Worm (Caenorhabditis elegans) whole organism, L1 larva: ENCODE results near the gene C08E8.6.

Source experiments
- blmp-1 ChIP-seq: fragments of 150-350 bp; optimal IDR thresholded peaks from 2 replicates; lab custom pipeline; 2014; ENCODE audit warnings: missing biosample characterization, missing genetic modification characterization
- ceh-90 ChIP-seq: sonication (generic microtip); optimal IDR thresholded peaks from 2 replicates; lab custom pipeline; 2016; ENCODE audit warnings: missing genetic modification characterization, missing compliant biosample characterization
- efl-1 ChIP-seq, 4 experiments: fragments of 150-350 bp; optimal IDR thresholded peaks in 3 of 4; peaks in 1 of 4; 1 replicate in 1 of 4; 2 replicates in 3 of 4; lab custom pipeline; 2014; ENCODE audit warnings: missing biosample characterization in 2 of 4, missing genetic modification characterization in 2 of 4, missing genetic modification reagents in 2 of 4
- egl-27 ChIP-seq, 2 experiments: fragments of 150-350 bp in 1 of 2; sonication (generic microtip); optimal IDR thresholded peaks; 3 replicates each; lab custom pipeline; 2017 to 2018; ENCODE audit warnings: missing biosample characterization in 2 of 2, missing genetic modification characterization in 2 of 2, missing genetic modification reagents in 2 of 2
- elt-2 ChIP-seq: sonication (generic microtip); optimal IDR thresholded peaks from 2 replicates; lab custom pipeline; 2016; ENCODE audit warnings: missing genetic modification characterization, mild to moderate bottlenecking, inconsistent platforms, missing compliant biosample characterization, missing genetic modification reagents
- elt-3 ChIP-seq, 6 experiments: fragments of 150-350 bp in 1 of 6; sonication (generic microtip); optimal IDR thresholded peaks; 2 replicates each; lab custom pipeline; 2017 to 2018; ENCODE audit warnings: missing biosample characterization in 6 of 6, missing genetic modification characterization in 6 of 6, inconsistent platforms in 1 of 6
- ets-5 ChIP-seq: fragments of 200-800 bp; sonication (Bioruptor generic); IDR thresholded peaks from 2 replicates; pipeline ENCODE4 v1.3.6; 2022; ENCODE audit warnings: missing genetic modification characterization, missing compliant biosample characterization
- fos-1 ChIP-seq: fragments of 150-350 bp; optimal IDR thresholded peaks from 2 replicates; lab custom pipeline; 2014; ENCODE audit warnings: missing biosample characterization, missing genetic modification characterization
- hlh-4 ChIP-seq: sonication (generic microtip); optimal IDR thresholded peaks from 2 replicates; lab custom pipeline; 2016; ENCODE audit warnings: mild to moderate bottlenecking, missing genetic modification characterization, missing compliant biosample characterization
- jun-1 ChIP-seq: fragments of 150-350 bp; optimal IDR thresholded peaks from 2 replicates; lab custom pipeline; 2014; ENCODE audit warnings: missing biosample characterization, missing genetic modification reagents, missing genetic modification characterization
- lin-14 ChIP-seq: fragments of 200-800 bp; sonication (Bioruptor generic); optimal IDR thresholded peaks from 2 replicates; lab custom pipeline; 2018; ENCODE audit warnings: mild to moderate bottlenecking, missing genetic modification characterization, moderate library complexity, missing compliant biosample characterization
- lin-35 ChIP-seq, 2 experiments: fragments of 150-350 bp; optimal IDR thresholded peaks; 2 replicates each; lab custom pipeline; 2014; ENCODE audit warnings: missing biosample characterization in 2 of 2, missing genetic modification characterization in 2 of 2, missing genetic modification reagents in 2 of 2
- lin-39 ChIP-seq: fragments of 150-350 bp; optimal IDR thresholded peaks from 2 replicates; lab custom pipeline; 2014; ENCODE audit warnings: missing biosample characterization, missing genetic modification reagents, missing genetic modification characterization
- mdl-1 ChIP-seq, 2 experiments: fragments of 150-350 bp; optimal IDR thresholded peaks; 2 replicates each; lab custom pipeline; 2014 to 2017; ENCODE audit warnings: missing biosample characterization in 2 of 2, missing genetic modification characterization in 2 of 2, inconsistent platforms in 1 of 2
- mef-2 ChIP-seq: fragments of 150-350 bp; optimal IDR thresholded peaks from 2 replicates; lab custom pipeline; 2014; ENCODE audit warnings: missing biosample characterization, missing genetic modification characterization
- nhr-11 ChIP-seq: fragments of 150-350 bp; optimal IDR thresholded peaks from 2 replicates; lab custom pipeline; 2014; ENCODE audit warnings: missing biosample characterization, missing genetic modification characterization
- nhr-12 ChIP-seq: sonication (generic microtip); optimal IDR thresholded peaks from 2 replicates; lab custom pipeline; 2017; ENCODE audit warnings: missing biosample characterization, missing genetic modification characterization
- nhr-19 ChIP-seq: fragments of 200-800 bp; sonication (Bioruptor generic); conservative IDR thresholded peaks from 2 replicates; pipeline ENCODE4 v1.3.6; 2022; ENCODE audit warnings: missing genetic modification characterization, missing compliant biosample characterization
- nhr-20 ChIP-seq: sonication (generic microtip); optimal IDR thresholded peaks from 2 replicates; lab custom pipeline; 2016; ENCODE audit warnings: mild to moderate bottlenecking, missing genetic modification characterization, missing compliant biosample characterization
- nhr-71 ChIP-seq: sonication (generic microtip); optimal IDR thresholded peaks from 2 replicates; lab custom pipeline; 2016; ENCODE audit warnings: mild to moderate bottlenecking, missing genetic modification characterization, moderate library complexity, missing compliant biosample characterization
- nhr-77 ChIP-seq: fragments of 150-350 bp; optimal IDR thresholded peaks from 2 replicates; lab custom pipeline; 2014; ENCODE audit warnings: missing biosample characterization, missing genetic modification characterization
- nhr-85 ChIP-seq: sonication (generic microtip); peaks from one replicate; lab custom pipeline; 2016; ENCODE audit warnings: missing genetic modification characterization, inconsistent platforms, missing compliant biosample characterization
- nhr-90 ChIP-seq: sonication (generic microtip); optimal IDR thresholded peaks from 2 replicates; lab custom pipeline; 2016; ENCODE audit warnings: mild to moderate bottlenecking, missing genetic modification characterization, missing compliant biosample characterization; ENCODE audit not compliant: poor library complexity
- pax-3 ChIP-seq: fragments of 200-800 bp; sonication (Bioruptor generic); optimal IDR thresholded peaks from 2 replicates; lab custom pipeline; 2018; ENCODE audit warnings: mild to moderate bottlenecking, missing genetic modification characterization, moderate library complexity, missing compliant biosample characterization
- pqm-1 ChIP-seq: sonication (generic microtip); optimal IDR thresholded peaks from 3 replicates; lab custom pipeline; 2017; ENCODE audit warnings: missing biosample characterization, missing genetic modification characterization
- rnt-1 ChIP-seq: sonication (generic microtip); optimal IDR thresholded peaks from 2 replicates; lab custom pipeline; 2016; ENCODE audit warnings: mild to moderate bottlenecking, missing genetic modification characterization, moderate library complexity, missing compliant biosample characterization
- skn-1 ChIP-seq: fragments of 150-350 bp; optimal IDR thresholded peaks from 2 replicates; lab custom pipeline; 2014; ENCODE audit warnings: missing biosample characterization, missing genetic modification characterization
- sup-37 ChIP-seq: fragments of 200-800 bp; sonication (Bioruptor generic); optimal IDR thresholded peaks from 2 replicates; lab custom pipeline; 2018; ENCODE audit warnings: mild to moderate bottlenecking, missing genetic modification characterization, missing compliant biosample characterization
- tbx-2 ChIP-seq: sonication (generic microtip); optimal IDR thresholded peaks from 2 replicates; lab custom pipeline; 2016; ENCODE audit warnings: missing genetic modification characterization, missing compliant biosample characterization
- tlp-1 ChIP-seq: fragments of 150-350 bp; optimal IDR thresholded peaks from 2 replicates; lab custom pipeline; 2014; ENCODE audit warnings: missing biosample characterization, missing genetic modification characterization
- zip-4 ChIP-seq: fragments of 200-800 bp; sonication (Bioruptor generic); optimal IDR thresholded peaks from 2 replicates; lab custom pipeline; 2018; ENCODE audit warnings: mild to moderate bottlenecking, missing genetic modification characterization, moderate library complexity, missing compliant biosample characterization
- ztf-11 ChIP-seq, 2 experiments: sonication (generic microtip); optimal IDR thresholded peaks; 2 replicates each; lab custom pipeline; 2016 to 2017; ENCODE audit warnings: missing genetic modification characterization in 2 of 2, missing biosample characterization in 1 of 2, missing compliant biosample characterization in 1 of 2

C08E8.6 gene

ce11 chrV:18350721-18351120 is 17.5 kb downstream of the C08E8.6 start, which contains the start of gene C08E8.11:
Gene C08E8.11 (plus strand): TSS chrV:18351021.
- TF ChIP-seq efl-1 (optimal IDR thresholded peaks at IDR 0.05; lab: Kevin White, UChicago) = no peak
- peak in 1 of 2 experiments; percentile 78 for TF ChIP-seq efl-1 (GFP tag; optimal IDR thresholded peaks at IDR 0.05 in 1 of 2; lab: Kevin White, UChicago)
- no peak for TF ChIP-seq elt-2

ce11 chrV:18350046-18350445 is 18.2 kb downstream of the C08E8.6 start, which contains the start of gene C08E8.3:
Gene C08E8.3 (plus strand): TSS chrV:18350129.
- TF ChIP-seq efl-1 (optimal IDR thresholded peaks at IDR 0.05; lab: Kevin White, UChicago) (no peak), efl-1 (GFP tag; optimal IDR thresholded peaks at IDR 0.05 in 1 of 2; lab: Kevin White, UChicago) (peak in 1 of 2 experiments; percentile 56), nhr-85 (tag; lab: Kevin White, UChicago) (peak; percentile 21), lin-39 (tag; lab: Kevin White, UChicago) (no peak)

ce11 chrV:18346080-18346479 is 22.1 kb downstream of the C08E8.6 start:
- TF ChIP-seq lin-35 (GFP tag; optimal IDR thresholded peaks at IDR 0.05; lab: Kevin White, UChicago) = peak in 1 of 2 experiments; percentile 71
- TF ChIP-seq nhr-77 (tag; lab: Kevin White, UChicago) = no peak
- TF ChIP-seq mdl-1 (tag; optimal IDR thresholded peaks at IDR 0.05; lab: Kevin White, UChicago) = peak in 1 of 2 experiments; percentile 55
- TF ChIP-seq mef-2 (tag; lab: Kevin White, UChicago) = no peak
- peak; percentile 47 for TF ChIP-seq nhr-71
- TF ChIP-seq blmp-1 = peak; percentile 93
- no peak for TF ChIP-seq egl-27 (tag; optimal IDR thresholded peaks at IDR 0.05; lab: Kevin White, UChicago)
- TF ChIP-seq pqm-1 (tag; lab: Kevin White, UChicago) = peak; percentile 98
- TF ChIP-seq nhr-19 (GFP tag; lab: Robert Waterston, UW) = peak; percentile 35
- TF ChIP-seq tlp-1 = peak; percentile 63
- TF ChIP-seq jun-1 (tag; lab: Kevin White, UChicago) = peak; percentile 89
- no peak for TF ChIP-seq lin-39 (tag; lab: Kevin White, UChicago)
- TF ChIP-seq tbx-2 (tag; lab: Kevin White, UChicago) = peak; percentile 18
- peak; percentile 65 for TF ChIP-seq nhr-90 (tag; lab: Kevin White, UChicago)
- TF ChIP-seq elt-3 (tag; optimal IDR thresholded peaks at IDR 0.05; lab: Kevin White, UChicago) = peak in 5 of 6 experiments; percentile 87 to 97 (median 88)
- peak; percentile 80 for TF ChIP-seq lin-14 (GFP tag; lab: Kevin White, UChicago)
- peak; percentile 100 for TF ChIP-seq elt-2
- TF ChIP-seq nhr-20 (tag; lab: Kevin White, UChicago) = peak; percentile 71
- TF ChIP-seq ztf-11 (tag; optimal IDR thresholded peaks at IDR 0.05; lab: Kevin White, UChicago) = no peak
- peak; percentile 30 for TF ChIP-seq pax-3 (tag; lab: Kevin White, UChicago)
- peak; percentile 53 for TF ChIP-seq skn-1 (tag; lab: Kevin White, UChicago)

DNA sequence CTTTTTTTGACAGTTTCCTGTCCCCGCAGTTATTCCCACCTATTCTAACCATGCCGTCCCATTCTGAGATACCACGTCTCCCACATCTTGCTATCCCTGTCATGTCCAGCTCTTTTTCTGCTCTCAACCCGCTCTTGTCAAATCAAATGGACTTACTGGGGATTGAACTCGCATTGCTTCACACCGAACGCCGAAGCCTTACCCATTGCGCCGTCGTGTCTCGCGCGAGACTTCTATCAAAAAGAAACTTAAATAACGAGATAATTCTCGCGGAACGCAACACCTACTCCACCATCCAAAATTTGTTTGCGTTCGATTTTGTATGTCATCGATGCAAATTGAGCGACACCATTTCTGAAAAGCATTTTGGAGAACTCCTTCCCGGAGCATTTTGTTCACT is 24.0 kb downstream of the C08E8.6 start:
- TF ChIP-seq ztf-11 (tag; optimal IDR thresholded peaks at IDR 0.05; lab: Kevin White, UChicago) = no peak
- TF ChIP-seq ceh-90 (tag; lab: Kevin White, UChicago) = no peak
- TF ChIP-seq nhr-19 (GFP tag; lab: Robert Waterston, UW) = no peak

ce11 chrV:18339807-18340206 is 28.4 kb downstream of the C08E8.6 start, which contains the start of gene C08E8.10:
Gene C08E8.10 (minus strand): TSS chrV:18339907.
- TF ChIP-seq tbx-2 (tag; lab: Kevin White, UChicago) (no peak), mef-2 (tag; lab: Kevin White, UChicago) (no peak), fos-1 (no peak), zip-4 (no peak), tlp-1 (no peak), hlh-4 (no peak), ets-5 (GFP tag; lab: Robert Waterston, UW) (no peak), sup-37 (GFP tag; lab: Kevin White, UChicago) (no peak), nhr-11 (no peak)

- TF ChIP-seq ets-5 (GFP tag; lab: Robert Waterston, UW) (no peak), ztf-11 (tag; optimal IDR thresholded peaks at IDR 0.05; lab: Kevin White, UChicago) (no peak), rnt-1 (tag; lab: Kevin White, UChicago) (no peak), nhr-12 (tag; lab: Kevin White, UChicago) (no peak)
These were observed 30.6 kb downstream of the C08E8.6 start for ce11 chrV:18337643-18338042.
